Fruit fly (Drosophila melanogaster) whole organism, pupa: Measurements from ENCODE around the gene Dr.

Source experiments
- CG10348 ChIP-seq: fragments of 200-800 bp; sonication (Bioruptor generic); IDR thresholded peaks from 2 replicates; pipeline ENCODE4 v1.3.6; 2022; ENCODE audit warnings: missing biosample characterization, missing genetic modification characterization
- CG15710 ChIP-seq: fragments of 200-800 bp; sonication (Bioruptor generic); optimal IDR thresholded peaks from 2 replicates; lab custom pipeline; 2018; ENCODE audit warnings: missing biosample characterization, mild to moderate bottlenecking, missing genetic modification characterization, moderate library complexity
- CG17806 ChIP-seq: fragments of 200-800 bp; sonication (Bioruptor generic); optimal IDR thresholded peaks from 2 replicates; lab custom pipeline; 2018; ENCODE audit warnings: missing biosample characterization, mild to moderate bottlenecking, missing genetic modification characterization, moderate library complexity
- CG32121 ChIP-seq: fragments of 200-800 bp; sonication (Bioruptor generic); IDR thresholded peaks from 2 replicates; pipeline ENCODE4 v1.3.6; 2022; ENCODE audit warnings: missing biosample characterization, missing genetic modification characterization
- CG34367 ChIP-seq: fragments of 200-800 bp; sonication (Bioruptor generic); optimal IDR thresholded peaks from 2 replicates; lab custom pipeline; 2018; ENCODE audit warnings: missing biosample characterization, mild to moderate bottlenecking, missing genetic modification characterization
- CG4496 ChIP-seq: fragments of 200-800 bp; sonication (Bioruptor generic); IDR thresholded peaks from 3 replicates; pipeline ENCODE4 v1.3.6; 2022; ENCODE audit warnings: missing biosample characterization, missing genetic modification characterization
- CG8159 ChIP-seq: fragments of 200-800 bp; sonication (Bioruptor generic); optimal IDR thresholded peaks from 3 replicates; lab custom pipeline; 2018; ENCODE audit warnings: missing biosample characterization, mild to moderate bottlenecking, missing genetic modification characterization, moderate library complexity
- CG8301 ChIP-seq: fragments of 200-800 bp; sonication (Bioruptor generic); optimal IDR thresholded peaks from 2 replicates; lab custom pipeline; 2018; ENCODE audit warnings: missing biosample characterization, mild to moderate bottlenecking, missing genetic modification characterization
- EcR ChIP-seq: fragments of 200-800 bp; sonication (Bioruptor generic); optimal IDR thresholded peaks from 3 replicates; lab custom pipeline; 2019; ENCODE audit warnings: missing biosample characterization, missing genetic modification characterization, mild to moderate bottlenecking, moderate library complexity, missing genetic modification reagents
- Pif1A ChIP-seq: fragments of 200-800 bp; sonication (Bioruptor generic); optimal IDR thresholded peaks from 3 replicates; lab custom pipeline; 2016; ENCODE audit warnings: missing biosample characterization, missing genetic modification characterization
- Pif1B ChIP-seq: fragments of 200-800 bp; sonication (Bioruptor generic); optimal IDR thresholded peaks from 3 replicates; lab custom pipeline; 2016; ENCODE audit warnings: missing biosample characterization, missing genetic modification characterization
- Snoo ChIP-seq: fragments of 200-800 bp; sonication (Bioruptor generic); optimal IDR thresholded peaks from 3 replicates; lab custom pipeline; 2017; ENCODE audit warnings: missing biosample characterization, mild to moderate bottlenecking, missing genetic modification characterization, inconsistent platforms
- fd96Ca ChIP-seq: fragments of 200-800 bp; sonication (Bioruptor generic); IDR thresholded peaks from 3 replicates; pipeline ENCODE4 v1.3.6; 2022; ENCODE audit warnings: missing biosample characterization, missing genetic modification characterization

dm6 chr3R:29560418-29560817 is 4.2 kb downstream of the Dr start:
- no peak for TF ChIP-seq CG17806 (tag; lab: Kevin White, UChicago)
- no peak for TF ChIP-seq Pif1B (GFP tag; lab: Kevin White, UChicago)
- no peak for TF ChIP-seq fd96Ca
- TF ChIP-seq CG8159 (tag; lab: Kevin White, UChicago): no peak
- no peak for TF ChIP-seq Pif1A (GFP tag; lab: Kevin White, UChicago)
- TF ChIP-seq CG10348 (GFP tag; lab: Robert Waterston, UW): no peak
- TF ChIP-seq EcR (GFP tag; lab: Kevin White, UChicago): no peak
- no peak for TF ChIP-seq CG15710 (tag; lab: Kevin White, UChicago)
- no peak for TF ChIP-seq CG34367 (tag; lab: Kevin White, UChicago)
- no peak for TF ChIP-seq CG32121 (GFP tag; lab: Robert Waterston, UW)
- no peak for TF ChIP-seq Snoo
- no peak for TF ChIP-seq CG8301
- TF ChIP-seq CG4496 (GFP tag; lab: Robert Waterston, UW): no peak
